Fruit fly (Drosophila melanogaster): ENCODE results near the gene HDAC4.

dm6 chrX:13334434-13335146 lies 49.2 kb upstream of the HDAC4 start:
- TF ChIP-seq pan (optimal IDR thresholded peaks at IDR 0.05) (no peak), psq (GFP tag; optimal IDR thresholded peaks at IDR 0.05) (no peak)
